Worm (Caenorhabditis elegans) whole organism, L4 larva: ENCODE data around the gene Y39B6A.33.
"Not testable (repeated sequence)": the region's sequence is repeated elsewhere in the genome, so short reads cannot be mapped to it uniquely, and the experiment has no call there.

Experiments used
- F44E2.7 ChIP-seq: fragments of 200-800 bp; sonication (Bioruptor generic); IDR thresholded peaks from 2 replicates; pipeline ENCODE4 v2.1.2; 2022; ENCODE audit warnings: missing genetic modification characterization, missing compliant biosample characterization
- aly-2 ChIP-seq: sonication (generic microtip); optimal IDR thresholded peaks from 2 replicates; lab custom pipeline; 2018; ENCODE audit warnings: missing biosample characterization, missing genetic modification characterization
- ceh-28 ChIP-seq: fragments of 150-350 bp; optimal IDR thresholded peaks from 2 replicates; lab custom pipeline; 2014; ENCODE audit warnings: missing biosample characterization, missing genetic modification reagents, missing genetic modification characterization
- ceh-82 ChIP-seq: sonication (generic microtip); optimal IDR thresholded peaks from 2 replicates; lab custom pipeline; 2017; ENCODE audit warnings: missing biosample characterization, missing genetic modification characterization
- dmd-6 ChIP-seq: fragments of 200-800 bp; sonication (Bioruptor generic); IDR thresholded peaks from 2 replicates; pipeline ENCODE4 v1.3.6; 2022; ENCODE audit warnings: missing genetic modification reagents, missing genetic modification characterization, missing compliant biosample characterization
- nhr-237 ChIP-seq: sonication (generic microtip); optimal IDR thresholded peaks from 2 replicates; lab custom pipeline; 2017; ENCODE audit warnings: missing biosample characterization, missing genetic modification characterization
- nhr-25 ChIP-seq: sonication (generic microtip); optimal IDR thresholded peaks from 2 replicates; lab custom pipeline; 2017; ENCODE audit warnings: missing genetic modification characterization, mild to moderate bottlenecking, missing compliant biosample characterization, antibody characterized with exemption, moderate library complexity, borderline replicate concordance; ENCODE audit not compliant: insufficient read depth
- nhr-77 ChIP-seq: fragments of 150-350 bp; optimal IDR thresholded peaks from 2 replicates; lab custom pipeline; 2014; ENCODE audit warnings: missing biosample characterization, missing genetic modification characterization
- skn-1 ChIP-seq: fragments of 150-350 bp; optimal IDR thresholded peaks from 2 replicates; lab custom pipeline; 2014; ENCODE audit warnings: missing biosample characterization, missing genetic modification characterization
- snpc-1.2 ChIP-seq: fragments of 200-800 bp; sonication (Bioruptor generic); IDR thresholded peaks from 2 replicates; pipeline ENCODE4 v1.3.6; 2022; ENCODE audit warnings: missing genetic modification reagents, missing genetic modification characterization, missing compliant biosample characterization
- snpc-4 ChIP-seq: fragments of 150-350 bp; optimal IDR thresholded peaks from 2 replicates; lab custom pipeline; 2014; ENCODE audit warnings: missing biosample characterization, missing genetic modification characterization
- unc-39 ChIP-seq: sonication (generic microtip); optimal IDR thresholded peaks from 2 replicates; lab custom pipeline; 2017; ENCODE audit warnings: missing biosample characterization, missing genetic modification characterization
- zag-1 ChIP-seq: fragments of 150-350 bp; optimal IDR thresholded peaks from 2 replicates; lab custom pipeline; 2014; ENCODE audit warnings: missing biosample characterization, missing genetic modification characterization

DNA sequence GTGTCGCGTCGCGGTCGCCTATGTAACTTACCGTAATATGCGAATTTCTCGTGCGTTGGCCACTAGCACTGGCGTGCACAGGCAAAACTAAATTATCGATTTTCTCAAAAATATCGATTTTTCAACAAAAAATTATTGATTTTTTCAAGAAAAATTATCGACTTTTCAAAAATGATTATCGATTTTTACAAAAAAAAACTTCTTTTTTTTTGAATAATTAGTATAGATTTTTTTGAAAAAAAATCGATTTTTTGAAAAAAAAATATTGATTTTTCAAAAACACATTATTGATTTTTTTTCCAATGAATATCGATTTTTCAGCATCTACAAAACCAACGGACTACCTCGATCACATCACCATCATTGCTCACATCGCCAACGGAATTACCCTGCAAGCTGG, 13.2 kb downstream of the Y39B6A.33 start:
- not testable (repeated sequence) for TF ChIP-seq skn-1; F44E2.7 (GFP tag; lab: Robert Waterston, UW); nhr-77 (tag; lab: Kevin White, UChicago); snpc-1.2; nhr-25; zag-1 (tag; lab: Kevin White, UChicago); aly-2 (tag; lab: Kevin White, UChicago); snpc-4 (tag; lab: Kevin White, UChicago); nhr-237 (tag; lab: Kevin White, UChicago); ceh-82 (tag; lab: Kevin White, UChicago); unc-39 (tag; lab: Kevin White, UChicago); dmd-6 (GFP tag; lab: Robert Waterston, UW)
- TF ChIP-seq ceh-28 (tag; lab: Kevin White, UChicago) = peak; percentile 65
